Worm (Caenorhabditis elegans): ENCODE measurements around the gene Y11D7A.8.

DNA sequence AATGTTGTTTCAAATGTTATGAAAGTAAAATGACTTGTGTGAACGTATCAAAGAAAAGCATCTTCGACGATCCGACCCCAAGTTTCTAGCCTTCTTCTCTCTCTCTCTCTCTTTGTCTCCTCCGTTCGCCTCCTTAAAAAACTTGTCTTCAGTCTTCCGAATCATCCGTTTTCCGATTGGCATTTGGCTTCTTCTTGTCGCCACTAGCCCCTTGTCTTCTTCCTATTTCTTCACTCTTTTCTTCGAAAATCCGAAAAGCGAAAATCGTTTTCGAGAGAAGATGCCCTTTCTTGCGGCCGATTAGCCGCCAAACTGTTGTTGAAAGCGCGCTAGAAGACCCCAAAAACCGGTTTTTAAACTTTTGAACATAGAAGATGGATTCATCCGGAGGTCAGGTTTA, 7.4 kb downstream of the Y11D7A.8 start:
- TF ChIP-seq elt-3 (tag; optimal IDR thresholded peaks at IDR 0.05) (no peak), M03D4.4 (tag; optimal IDR thresholded peaks at IDR 0.05) (no peak), unc-39 (tag; optimal IDR thresholded peaks at IDR 0.05) (no peak), ztf-11 (tag; optimal IDR thresholded peaks at IDR 0.05) (no peak), nhr-12 (tag; optimal IDR thresholded peaks at IDR 0.05) (no peak), drap-1 (GFP tag; optimal IDR thresholded peaks at IDR 0.05) (no peak), lin-13 (tag; optimal IDR thresholded peaks at IDR 0.05) (no peak), ces-1 (GFP tag; optimal IDR thresholded peaks at IDR 0.05) (no peak)

Data from whole organism, mixed stage, embryonic.